Fruit fly (Drosophila melanogaster): ENCODE measurements around the gene Tango4.

Tango4 gene

dm6 chrX:12003437-12004394 is 17.2 kb upstream of the Tango4 start, which contains the start of gene fw (continued):
- peak; percentile 45 for TF ChIP-seq CG18599 (GFP tag; optimal IDR thresholded peaks at IDR 0.05)
- no peak for TF ChIP-seq CG31388 (GFP tag; optimal IDR thresholded peaks at IDR 0.05)
- TF ChIP-seq Kr (GFP tag; optimal IDR thresholded peaks at IDR 0.05) = no peak
- no peak for TF ChIP-seq vnd (GFP tag; IDR thresholded peaks at IDR 0.05; ENCODE audit: partially characterized antibody)
- TF ChIP-seq CG7928 (GFP tag; optimal IDR thresholded peaks at IDR 0.05) = no peak
- peak; percentile 18; the same call in 1 of the 2 replicates for TF ChIP-seq lmd (GFP tag; IDR thresholded peaks at IDR 0.05)
- peak in 1 of 3 experiments; percentile 23 for TF ChIP-seq lola (GFP tag; optimal IDR thresholded peaks at IDR 0.05)
- no peak for TF ChIP-seq gcm (GFP tag; optimal IDR thresholded peaks at IDR 0.05)
- no peak for TF ChIP-seq NC2β (GFP tag; optimal IDR thresholded peaks at IDR 0.05)
- no peak for TF ChIP-seq Opbp (GFP tag; IDR thresholded peaks at IDR 0.05; ENCODE audit: partially characterized antibody)
- no peak for TF ChIP-seq dimm (GFP tag; IDR thresholded peaks at IDR 0.05)
- TF ChIP-seq CG32532 (GFP tag; IDR thresholded peaks at IDR 0.05) = peak; percentile 54
- TF ChIP-seq CG13775 (GFP tag; optimal IDR thresholded peaks at IDR 0.05) = no peak
- TF ChIP-seq CG43689 (GFP tag; IDR thresholded peaks at IDR 0.05) = no peak
- no peak for TF ChIP-seq onecut (GFP tag; IDR thresholded peaks at IDR 0.05)
- TF ChIP-seq CG5180 (GFP tag; optimal IDR thresholded peaks at IDR 0.05) = peak; percentile 73
- no peak for TF ChIP-seq CG9727 (GFP tag; optimal IDR thresholded peaks at IDR 0.05)
- peak; percentile 20 for TF ChIP-seq CG1233 (GFP tag; optimal IDR thresholded peaks at IDR 0.05)
- no peak for TF ChIP-seq CG4854 (GFP tag; optimal IDR thresholded peaks at IDR 0.05)
- TF ChIP-seq D19A (tag; optimal IDR thresholded peaks at IDR 0.05) = peak; percentile 2
- peak; percentile 5 for TF ChIP-seq CG3163 (GFP tag; optimal IDR thresholded peaks at IDR 0.05)
- no peak for TF ChIP-seq CG7987 (GFP tag; optimal IDR thresholded peaks at IDR 0.05)
- no peak for TF ChIP-seq CG4282 (GFP tag; optimal IDR thresholded peaks at IDR 0.05)
- no peak for TF ChIP-seq CG3838 (GFP tag; optimal IDR thresholded peaks at IDR 0.05)
- no peak for TF ChIP-seq jing (GFP tag; optimal IDR thresholded peaks at IDR 0.05)
- TF ChIP-seq CG2875 (GFP tag; optimal IDR thresholded peaks at IDR 0.05) = peak; percentile 24
- no peak for TF ChIP-seq kah (GFP tag; optimal IDR thresholded peaks at IDR 0.05)
- TF ChIP-seq Nf-YA (GFP tag; IDR thresholded peaks at IDR 0.05) = no peak
- TF ChIP-seq CG34422 (GFP tag; IDR thresholded peaks at IDR 0.05) = 0 out of 3 replicates have a peak, but pooled peaks have one; percentile 26
- TF ChIP-seq fd96Cb (tag; optimal IDR thresholded peaks at IDR 0.05) = peak; percentile 9
- no peak for TF ChIP-seq wdn (GFP tag; IDR thresholded peaks at IDR 0.05)
- no peak for TF ChIP-seq Lim3 (GFP tag; IDR thresholded peaks at IDR 0.05)
- no peak for TF ChIP-seq CG18262 (tag; optimal IDR thresholded peaks at IDR 0.05)
- TF ChIP-seq az2 (GFP tag; optimal IDR thresholded peaks at IDR 0.05) = no peak
- TF ChIP-seq Jarid2 (GFP tag; optimal IDR thresholded peaks at IDR 0.05) = peak; percentile 64
- TF ChIP-seq D (optimal IDR thresholded peaks at IDR 0.05) = no peak
- TF ChIP-seq D (GFP tag; optimal IDR thresholded peaks at IDR 0.05) = peak; percentile 37
- no peak for TF ChIP-seq Hmr (GFP tag; optimal IDR thresholded peaks at IDR 0.05)
- no peak for TF ChIP-seq CG6813 (GFP tag; optimal IDR thresholded peaks at IDR 0.05)
- no peak for TF ChIP-seq fd102C (GFP tag; optimal IDR thresholded peaks at IDR 0.05)
- TF ChIP-seq oc (tag; optimal IDR thresholded peaks at IDR 0.05) = no peak
- TF ChIP-seq so (GFP tag; IDR thresholded peaks at IDR 0.05) = no peak
- peak; percentile 52 for TF ChIP-seq row (GFP tag; IDR thresholded peaks at IDR 0.05)
- peak; percentile 29; the same call in 1 of the 2 replicates for TF ChIP-seq E2f2 (GFP tag; IDR thresholded peaks at IDR 0.05)
- no peak for TF ChIP-seq CG10147 (GFP tag; optimal IDR thresholded peaks at IDR 0.05)
- no peak for TF ChIP-seq Rx (GFP tag; IDR thresholded peaks at IDR 0.05)
- TF ChIP-seq grn (GFP tag; optimal IDR thresholded peaks at IDR 0.05) = no peak
- TF ChIP-seq knrl (GFP tag; IDR thresholded peaks at IDR 0.05; ENCODE audit: partially characterized antibody) = no peak

All from whole organism, embryonic.